Fruit fly (Drosophila melanogaster) whole organism, embryonic: ENCODE data around the gene APC4.
A peak's percentile ranks its signal among the peaks of the same experiment; 100 is the strongest.

Experiments
- Adf1 ChIP-seq: fragments of 200-800 bp; sonication (Bioruptor generic); IDR thresholded peaks from 2 replicates; pipeline ENCODE4 v1.3.6; 2022; ENCODE audit warnings: missing biosample characterization, missing genetic modification characterization
- Antp ChIP-seq: fragments of 200-800 bp; sonication (Bioruptor generic); optimal IDR thresholded peaks from 3 replicates; lab custom pipeline; 2016; ENCODE audit warnings: missing biosample characterization, missing genetic modification characterization
- Atf3 ChIP-seq: fragments of 200-800 bp; sonication (Bioruptor generic); optimal IDR thresholded peaks from 3 replicates; lab custom pipeline; 2016; ENCODE audit warnings: missing biosample characterization, missing genetic modification characterization
- B-H2 ChIP-seq: fragments of 200-800 bp; sonication (Bioruptor generic); optimal IDR thresholded peaks from 2 replicates; lab custom pipeline; 2018; ENCODE audit warnings: missing biosample characterization, mild to moderate bottlenecking, missing genetic modification characterization
- CG10209 ChIP-seq: fragments of 200-800 bp; sonication (Bioruptor generic); optimal IDR thresholded peaks from 3 replicates; lab custom pipeline; 2017; ENCODE audit warnings: missing biosample characterization, mild to moderate bottlenecking, missing genetic modification characterization, missing genetic modification reagents
- CG10462 ChIP-seq: fragments of 200-800 bp; sonication (Bioruptor generic); optimal IDR thresholded peaks from 2 replicates; lab custom pipeline; 2016; ENCODE audit warnings: missing biosample characterization, missing genetic modification characterization
- CG11723 ChIP-seq: fragments of 200-800 bp; sonication (Bioruptor generic); optimal IDR thresholded peaks from 2 replicates; lab custom pipeline; 2017; ENCODE audit warnings: missing biosample characterization, mild to moderate bottlenecking, missing genetic modification characterization
- CG12391 ChIP-seq: fragments of 200-800 bp; sonication (Bioruptor generic); optimal IDR thresholded peaks from 3 replicates; lab custom pipeline; 2018; ENCODE audit warnings: missing biosample characterization, mild to moderate bottlenecking, missing genetic modification characterization, moderate library complexity
- CG12769 ChIP-seq: fragments of 200-800 bp; sonication (Bioruptor generic); optimal IDR thresholded peaks from 2 replicates; lab custom pipeline; 2019; ENCODE audit warnings: missing biosample characterization, mild to moderate bottlenecking, missing genetic modification characterization, moderate library complexity
- CG13775 ChIP-seq: fragments of 200-800 bp; sonication (Bioruptor generic); optimal IDR thresholded peaks from 3 replicates; lab custom pipeline; 2017; ENCODE audit warnings: missing biosample characterization, mild to moderate bottlenecking, missing genetic modification characterization
- CG1602 ChIP-seq: fragments of 200-800 bp; sonication (Bioruptor generic); optimal IDR thresholded peaks from 3 replicates; lab custom pipeline; 2016; ENCODE audit warnings: missing biosample characterization, missing genetic modification characterization
- CG16813 ChIP-seq: fragments of 200-800 bp; sonication (Bioruptor generic); IDR thresholded peaks from 3 replicates; pipeline ENCODE4 v1.3.6; 2022; ENCODE audit warnings: missing biosample characterization, missing genetic modification characterization; ENCODE audit not compliant: partially characterized antibody
- CG17361 ChIP-seq: fragments of 200-800 bp; sonication (Bioruptor generic); IDR thresholded peaks from 3 replicates; pipeline ENCODE4 v1.3.6; 2022; ENCODE audit warnings: missing biosample characterization, missing genetic modification characterization
- CG2889 ChIP-seq: fragments of 200-800 bp; sonication (Bioruptor generic); IDR thresholded peaks from 3 replicates; pipeline ENCODE4 v1.3.6; 2022; ENCODE audit warnings: missing biosample characterization, missing genetic modification characterization
- CG4404 ChIP-seq: fragments of 200-800 bp; sonication (Bioruptor generic); IDR thresholded peaks from 2 replicates; pipeline ENCODE4 v1.3.6; 2022; ENCODE audit warnings: missing biosample characterization, missing genetic modification characterization
- CG5245 ChIP-seq: fragments of 200-800 bp; sonication (Bioruptor generic); optimal IDR thresholded peaks from 3 replicates; lab custom pipeline; 2016; ENCODE audit warnings: missing biosample characterization, missing genetic modification characterization
- CG6175 ChIP-seq: fragments of 200-800 bp; sonication (Bioruptor generic); IDR thresholded peaks from 3 replicates; pipeline ENCODE4 v1.3.6; 2022; ENCODE audit warnings: missing biosample characterization, missing genetic modification characterization
- CG6272 ChIP-seq: fragments of 200-800 bp; sonication (Bioruptor generic); IDR thresholded peaks from 2 replicates; pipeline ENCODE4 v1.3.6; 2022; ENCODE audit warnings: missing biosample characterization, missing genetic modification characterization
- CG7372 ChIP-seq: fragments of 200-800 bp; sonication (Bioruptor generic); IDR thresholded peaks from 2 replicates; pipeline ENCODE4 v1.3.6; 2022; ENCODE audit warnings: missing biosample characterization, missing genetic modification characterization
- CG9215 ChIP-seq: fragments of 200-800 bp; sonication (Bioruptor generic); IDR thresholded peaks from 2 replicates; pipeline ENCODE4 v1.3.6; 2022; ENCODE audit warnings: missing biosample characterization, missing genetic modification characterization
- D19B ChIP-seq: fragments of 200-800 bp; sonication (Bioruptor generic); optimal IDR thresholded peaks from 2 replicates; lab custom pipeline; 2017; ENCODE audit warnings: missing biosample characterization, mild to moderate bottlenecking, missing genetic modification characterization
- Dek ChIP-seq: fragments of 200-800 bp; sonication (Bioruptor generic); optimal IDR thresholded peaks from 3 replicates; lab custom pipeline; 2019; ENCODE audit warnings: missing biosample characterization, mild to moderate bottlenecking, missing genetic modification characterization, moderate library complexity
- H2.0 ChIP-seq: fragments of 200-800 bp; sonication (Bioruptor generic); IDR thresholded peaks from 2 replicates; pipeline ENCODE4 v1.3.6; 2022; ENCODE audit warnings: missing biosample characterization, missing genetic modification characterization
- Hsf ChIP-seq: fragments of 200-800 bp; sonication (Bioruptor generic); optimal IDR thresholded peaks from 3 replicates; lab custom pipeline; 2016; ENCODE audit warnings: missing biosample characterization, missing genetic modification characterization
- Meics ChIP-seq: fragments of 200-800 bp; sonication (Bioruptor generic); optimal IDR thresholded peaks from 2 replicates; lab custom pipeline; 2017; ENCODE audit warnings: missing biosample characterization, mild to moderate bottlenecking, missing genetic modification characterization
- Ravus ChIP-seq: fragments of 200-800 bp; sonication (Bioruptor generic); IDR thresholded peaks from 2 replicates; pipeline ENCODE4 v1.3.6; 2022; ENCODE audit warnings: missing biosample characterization, missing genetic modification characterization
- Sin3A ChIP-seq: fragments of >200 bp; optimal IDR thresholded peaks from 2 replicates; lab custom pipeline; 2018
- Sry-β ChIP-seq: fragments of 200-800 bp; sonication (Bioruptor generic); optimal IDR thresholded peaks from 2 replicates; lab custom pipeline; 2018; ENCODE audit warnings: missing biosample characterization, mild to moderate bottlenecking, missing genetic modification characterization, moderate library complexity
- YL-1 ChIP-seq: fragments of 200-800 bp; sonication (Bioruptor generic); optimal IDR thresholded peaks from 3 replicates; lab custom pipeline; 2017; ENCODE audit warnings: missing biosample characterization, mild to moderate bottlenecking, missing genetic modification characterization
- ac ChIP-seq: fragments of 200-800 bp; sonication (Bioruptor generic); optimal IDR thresholded peaks from 3 replicates; lab custom pipeline; 2017; ENCODE audit warnings: missing biosample characterization, mild to moderate bottlenecking, missing genetic modification characterization
- ap ChIP-seq: fragments of 200-800 bp; sonication (Bioruptor generic); IDR thresholded peaks from 2 replicates; pipeline ENCODE4 v1.3.6; 2022; ENCODE audit warnings: missing biosample characterization, missing genetic modification characterization
- cad ChIP-seq: fragments of >200 bp; optimal IDR thresholded peaks from 2 replicates; lab custom pipeline; 2017; ENCODE audit warnings: missing biosample characterization, missing genetic modification characterization
- croc ChIP-seq: fragments of 200-800 bp; sonication (Bioruptor generic); conservative IDR thresholded peaks from 3 replicates; pipeline ENCODE4 v1.3.6; 2022; ENCODE audit warnings: missing biosample characterization, missing genetic modification characterization
- dimm ChIP-seq: fragments of 200-800 bp; sonication (Bioruptor generic); IDR thresholded peaks from 2 replicates; pipeline ENCODE4 v1.3.6; 2022; ENCODE audit warnings: missing biosample characterization, missing genetic modification characterization
- esg ChIP-seq: fragments of 200-800 bp; sonication (Bioruptor generic); conservative IDR thresholded peaks from 2 replicates; pipeline ENCODE4 v1.3.6; 2022; ENCODE audit warnings: missing biosample characterization, missing genetic modification characterization
- fd96Cb ChIP-seq: fragments of 200-800 bp; sonication (Bioruptor generic); optimal IDR thresholded peaks from 2 replicates; lab custom pipeline; 2018; ENCODE audit warnings: missing biosample characterization, mild to moderate bottlenecking, missing genetic modification characterization, moderate library complexity
- fru ChIP-seq: fragments of >200 bp; optimal IDR thresholded peaks from 2 replicates; lab custom pipeline; 2017
- gro ChIP-seq: fragments of 200-800 bp; sonication (Bioruptor generic); optimal IDR thresholded peaks from 2 replicates; lab custom pipeline; 2016; ENCODE audit warnings: missing biosample characterization, missing genetic modification characterization
- gt ChIP-seq: fragments of 200-800 bp; sonication (Bioruptor generic); IDR thresholded peaks from 2 replicates; pipeline ENCODE4 v1.3.6; 2022; ENCODE audit warnings: missing biosample characterization, missing genetic modification characterization
- jumu ChIP-seq: fragments of 200-800 bp; sonication (Bioruptor generic); optimal IDR thresholded peaks from 3 replicates; lab custom pipeline; 2016; ENCODE audit warnings: missing biosample characterization, missing genetic modification characterization
- lbe ChIP-seq: fragments of 200-800 bp; sonication (Bioruptor generic); optimal IDR thresholded peaks from 2 replicates; lab custom pipeline; 2016; ENCODE audit warnings: missing biosample characterization, mild to moderate bottlenecking, missing genetic modification characterization
- maf-S ChIP-seq: fragments of 200-800 bp; sonication (Bioruptor generic); optimal IDR thresholded peaks from 2 replicates; lab custom pipeline; 2016; ENCODE audit warnings: missing biosample characterization, missing genetic modification characterization
- oc ChIP-seq: fragments of 200-800 bp; sonication (Bioruptor generic); optimal IDR thresholded peaks from 2 replicates; lab custom pipeline; 2018; ENCODE audit warnings: missing biosample characterization, mild to moderate bottlenecking, missing genetic modification characterization, moderate library complexity
- pho ChIP-seq: fragments of 200-800 bp; sonication (Bioruptor generic); optimal IDR thresholded peaks from 2 replicates; lab custom pipeline; 2016; ENCODE audit warnings: missing biosample characterization, missing genetic modification characterization
- phol ChIP-seq: fragments of 200-800 bp; sonication (Bioruptor generic); optimal IDR thresholded peaks from 3 replicates; lab custom pipeline; 2018; ENCODE audit warnings: missing biosample characterization, mild to moderate bottlenecking, missing genetic modification characterization, moderate library complexity
- psq ChIP-seq: fragments of 200-800 bp; sonication (Bioruptor generic); optimal IDR thresholded peaks from 2 replicates; lab custom pipeline; 2017; ENCODE audit warnings: missing biosample characterization, missing genetic modification characterization
- repo ChIP-seq: fragments of 200-800 bp; sonication (Bioruptor generic); optimal IDR thresholded peaks from 2 replicates; lab custom pipeline; 2016; ENCODE audit warnings: missing biosample characterization, missing genetic modification characterization
- ro ChIP-seq: fragments of 200-800 bp; sonication (Bioruptor generic); IDR thresholded peaks from 2 replicates; pipeline ENCODE4 v1.3.6; 2022; ENCODE audit warnings: missing biosample characterization, missing genetic modification characterization
- slp2 ChIP-seq: fragments of 200-800 bp; sonication (Bioruptor generic); optimal IDR thresholded peaks from 2 replicates; lab custom pipeline; 2016; ENCODE audit warnings: missing biosample characterization, missing genetic modification characterization
- sqz ChIP-seq: fragments of 200-800 bp; sonication (Bioruptor generic); optimal IDR thresholded peaks from 3 replicates; lab custom pipeline; 2018; ENCODE audit warnings: missing biosample characterization, mild to moderate bottlenecking, missing genetic modification characterization
- toy ChIP-seq: fragments of 200-800 bp; sonication (Bioruptor generic); IDR thresholded peaks from 2 replicates; pipeline ENCODE4 v1.3.6; 2022; ENCODE audit warnings: missing biosample characterization, missing genetic modification characterization
- trem ChIP-seq: fragments of 200-800 bp; optimal IDR thresholded peaks from 3 replicates; lab custom pipeline; 2019; ENCODE audit warnings: missing biosample characterization, mild to moderate bottlenecking, missing genetic modification characterization, moderate library complexity
- trh ChIP-seq: fragments of 200-800 bp; sonication (Bioruptor generic); optimal IDR thresholded peaks from 2 replicates; lab custom pipeline; 2016; ENCODE audit warnings: missing biosample characterization, missing genetic modification characterization
- vfl ChIP-seq: fragments of 200-800 bp; sonication (Bioruptor generic); optimal IDR thresholded peaks from 2 replicates; lab custom pipeline; 2016; ENCODE audit warnings: missing biosample characterization, missing genetic modification characterization

APC4 gene

DNA sequence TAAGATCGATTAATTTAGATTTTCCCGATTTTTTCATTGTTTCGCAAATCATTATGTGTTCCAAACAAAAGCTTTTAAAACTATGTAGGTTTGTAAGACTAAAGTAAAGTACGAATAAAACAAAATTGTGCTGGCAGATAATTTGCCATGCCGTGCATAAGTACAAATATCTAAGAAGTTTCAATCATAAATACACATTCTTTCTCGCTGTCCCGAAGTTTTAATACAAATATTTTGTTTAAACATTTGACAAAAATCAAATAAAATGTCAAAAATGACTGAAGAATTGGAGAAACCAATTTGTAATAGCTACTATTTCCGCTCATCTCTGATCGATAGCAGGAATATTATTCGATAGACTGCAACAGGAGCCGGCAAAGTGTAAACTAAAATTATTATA, at the start of gene APC4 (continued):
- TF ChIP-seq CG2889 (GFP tag; lab: Robert Waterston, UW) (no peak), CG7372 (no peak), Antp (no peak), D19B (GFP tag; lab: Kevin White, UChicago) (no peak), toy (no peak), ac (GFP tag; lab: Kevin White, UChicago) (no peak), CG16813 (GFP tag; lab: Robert Waterston, UW) (no peak), CG5245 (GFP tag; lab: Kevin White, UChicago) (no peak), slp2 (GFP tag; lab: Kevin White, UChicago) (no peak), repo (no peak), sqz (no peak), CG9215 (no peak), gro (GFP tag; lab: Kevin White, UChicago) (no peak), gt (GFP tag; lab: Robert Waterston, UW) (no peak), psq (GFP tag; lab: Kevin White, UChicago) (no peak), YL-1 (no peak), Ravus (GFP tag; lab: Robert Waterston, UW) (no peak), phol (tag; lab: Kevin White, UChicago) (peak; percentile 60), cad (no peak), dimm (GFP tag; lab: Robert Waterston, UW) (no peak), CG6272 (GFP tag; lab: Robert Waterston, UW) (no peak), CG12391 (tag; lab: Kevin White, UChicago) (peak; percentile 56), CG10209 (peak; percentile 9), fd96Cb (tag; lab: Kevin White, UChicago) (no peak), Sry-β (peak; percentile 94), Meics (GFP tag; lab: Kevin White, UChicago) (peak; percentile 32), pho (GFP tag; lab: Kevin White, UChicago) (peak; percentile 24), B-H2 (GFP tag; lab: Kevin White, UChicago) (no peak), ro (GFP tag; lab: Robert Waterston, UW) (no peak), maf-S (GFP tag; lab: Kevin White, UChicago) (no peak), jumu (GFP tag; lab: Kevin White, UChicago) (no peak), CG1602 (no peak), Dek (tag; lab: Kevin White, UChicago) (peak; percentile 19), vfl (GFP tag; lab: Kevin White, UChicago) (no peak), Atf3 (GFP tag; lab: Kevin White, UChicago) (no peak), Sin3A (no peak), CG4404 (GFP tag; lab: Robert Waterston, UW) (no peak), oc (tag; lab: Kevin White, UChicago) (no peak), fru (lab: Kevin White, UChicago) (no peak), ap (no peak), croc (GFP tag; lab: Robert Waterston, UW) (no peak), lbe (no peak), CG11723 (GFP tag; lab: Kevin White, UChicago) (no peak), CG10462 (no peak), Hsf (GFP tag; lab: Kevin White, UChicago) (peak; percentile 37), CG13775 (GFP tag; lab: Kevin White, UChicago) (peak; percentile 9), CG17361 (peak; percentile 68), Adf1 (GFP tag; lab: Robert Waterston, UW) (no peak), CG6175 (no peak), esg (no peak; the same call in 1 of the 2 replicates), CG12769 (tag; lab: Kevin White, UChicago) (no peak), trem (no peak), H2.0 (GFP tag; lab: Robert Waterston, UW) (no peak), trh (GFP tag; lab: Kevin White, UChicago) (no peak)
